Worm (Caenorhabditis elegans): ENCODE measurements around the gene gas-1.
A peak's percentile ranks its signal among the peaks of the same experiment; 100 is the strongest.

gas-1 gene

ce11 chrX:15610527-15611091, 20.4 kb upstream of the gas-1 start (continued):
- TF ChIP-seq egl-44 (GFP tag; IDR thresholded peaks at IDR 0.05), result 0 out of 2 replicates have a peak, but pooled peaks have one; percentile 28

DNA sequence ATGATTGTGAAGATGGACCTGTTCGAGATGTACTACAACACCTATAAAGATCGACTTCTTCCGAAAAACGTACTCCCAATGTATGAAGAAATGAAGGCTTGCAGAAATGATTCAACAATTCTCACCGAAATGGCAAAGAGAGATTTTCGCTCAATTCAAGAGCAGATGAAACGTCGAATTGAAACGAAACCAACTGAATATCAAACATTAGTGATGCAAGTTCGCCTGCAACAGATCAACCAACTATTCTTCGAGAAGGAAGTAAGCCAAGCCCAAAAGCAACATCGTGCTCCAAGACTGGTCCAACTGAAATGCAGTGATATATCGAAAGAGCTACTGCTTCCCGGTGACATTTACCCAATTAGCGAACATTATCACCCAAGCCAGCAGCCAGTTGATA, 19.5 kb upstream of the gas-1 start:
- TF ChIP-seq dpff-1 (tag; optimal IDR thresholded peaks at IDR 0.05), result no peak
- TF ChIP-seq lin-26 (GFP tag; IDR thresholded peaks at IDR 0.05), result no peak
- TF ChIP-seq sdz-38 (tag; optimal IDR thresholded peaks at IDR 0.05), result no peak
- TF ChIP-seq die-1 (tag; optimal IDR thresholded peaks at IDR 0.05), result no peak
- TF ChIP-seq madf-3 (GFP tag; IDR thresholded peaks at IDR 0.05), result 0 out of 2 replicates have a peak, but pooled peaks have one; percentile 1
- no peak for TF ChIP-seq dpl-1 (GFP tag; optimal IDR thresholded peaks at IDR 0.05)
- TF ChIP-seq snpc-1.1 (tag; optimal IDR thresholded peaks at IDR 0.05; ENCODE audit: insufficient read depth), result no peak

DNA sequence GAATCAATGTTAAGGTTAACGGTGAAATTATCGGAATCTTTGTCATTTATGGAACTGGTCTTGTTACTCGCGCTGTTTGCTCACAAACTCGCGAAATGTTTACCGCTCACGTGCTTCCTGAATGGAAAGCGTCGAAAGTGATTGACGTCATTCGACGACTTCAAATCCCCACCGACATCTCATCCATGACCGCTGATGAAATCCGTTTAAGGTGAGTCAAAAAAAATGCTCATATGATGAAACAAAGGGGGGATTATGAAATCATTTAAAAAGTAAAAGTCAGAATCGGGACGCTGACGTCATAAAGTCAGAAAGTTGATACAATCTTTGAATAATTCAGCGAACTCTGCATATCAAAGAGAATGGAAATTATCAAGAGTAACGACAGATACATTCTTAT, 18.4 kb upstream of the gas-1 start:
- no peak for TF ChIP-seq cebp-2 (GFP tag; IDR thresholded peaks at IDR 0.05)
- 0 out of 2 replicates have a peak, but pooled peaks have one; percentile 19 for TF ChIP-seq lir-1 (GFP tag; conservative IDR thresholded peaks at IDR 0.05)
- peak in 1 of 3 experiments; percentile 44 for TF ChIP-seq lin-35 (GFP tag; optimal IDR thresholded peaks at IDR 0.05)
- TF ChIP-seq sdz-38 (tag; optimal IDR thresholded peaks at IDR 0.05), result no peak
- peak; percentile 30 for TF ChIP-seq atf-7 (tag; optimal IDR thresholded peaks at IDR 0.05)
- TF ChIP-seq cebp-1 (GFP tag; IDR thresholded peaks at IDR 0.05), result peak; percentile 35; the same call in 1 of the 2 replicates
- peak; percentile 97 for TF ChIP-seq cebp-1 (tag; optimal IDR thresholded peaks at IDR 0.05)

DNA sequence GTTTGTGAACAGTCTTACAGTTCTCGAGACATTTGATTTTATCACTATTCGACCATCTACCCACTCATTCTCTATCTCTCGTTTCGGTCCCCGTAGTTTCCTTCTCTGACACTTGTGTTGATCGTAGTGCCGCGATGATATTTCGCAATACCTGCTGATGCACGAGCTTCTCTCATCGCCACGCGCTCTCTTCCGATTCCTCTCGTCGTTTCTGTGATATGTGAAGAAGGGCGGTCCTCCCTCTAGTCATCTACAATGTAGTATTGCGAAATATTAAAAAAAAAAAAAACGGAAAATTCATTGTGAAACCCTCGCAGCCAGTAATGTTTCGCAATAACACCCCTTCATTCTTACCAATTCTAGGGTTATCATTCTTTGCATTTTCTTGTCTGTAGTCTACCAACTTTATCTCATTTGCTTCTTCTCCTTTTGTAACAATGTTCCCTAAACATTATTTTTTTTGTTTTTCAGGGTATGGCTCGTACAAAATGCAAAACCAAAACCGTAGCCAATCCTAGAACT, 17.4 kb upstream of the gas-1 start, which contains the start of gene nipi-3:
Gene nipi-3, plus strand, starts transcription at position 472 of the 522 bp plus-strand sequence.
- TF ChIP-seq ztf-28 (GFP tag; IDR thresholded peaks at IDR 0.05), result no peak
- TF ChIP-seq egl-44 (GFP tag; IDR thresholded peaks at IDR 0.05), result peak; percentile 81
- peak; percentile 68 for TF ChIP-seq egrh-3 (GFP tag; IDR thresholded peaks at IDR 0.05)
- peak; percentile 69 for TF ChIP-seq rcor-1 (GFP tag; IDR thresholded peaks at IDR 0.05)
- TF ChIP-seq nhr-90 (tag; optimal IDR thresholded peaks at IDR 0.05), result peak; percentile 88
- TF ChIP-seq Y53G8AR.9 (GFP tag; conservative IDR thresholded peaks at IDR 0.05), result 0 out of 2 replicates have a peak, but pooled peaks have one; percentile 41
- TF ChIP-seq ztf-22 (GFP tag; optimal IDR thresholded peaks at IDR 0.05), result peak; percentile 87
- no peak for TF ChIP-seq ztf-6 (GFP tag; IDR thresholded peaks at IDR 0.05)
- TF ChIP-seq gei-17 (GFP tag; optimal IDR thresholded peaks at IDR 0.05), result peak; percentile 75
- TF ChIP-seq ama-1 (optimal IDR thresholded peaks at IDR 0.05), result no peak
- no peak for TF ChIP-seq ama-1 (GFP tag; optimal IDR thresholded peaks at IDR 0.05)
- 0 out of 2 replicates have a peak, but pooled peaks have one; percentile 66 for TF ChIP-seq madf-3 (GFP tag; IDR thresholded peaks at IDR 0.05)
- TF ChIP-seq Y56A3A.18 (GFP tag; IDR thresholded peaks at IDR 0.05), result peak; percentile 69; the same call in 1 of the 2 replicates
- no peak for TF ChIP-seq repo-1 (tag; optimal IDR thresholded peaks at IDR 0.05)
- 0 out of 2 replicates have a peak, but pooled peaks have one; percentile 35 for TF ChIP-seq hmg-20 (GFP tag; IDR thresholded peaks at IDR 0.05)
- TF ChIP-seq snpc-4 (GFP tag; optimal IDR thresholded peaks at IDR 0.05), result peak; percentile 18
- peak; percentile 13 to 74 (median 66) for TF ChIP-seq snpc-4 (tag; optimal IDR thresholded peaks at IDR 0.05)
- peak; percentile 73 to 91 for TF ChIP-seq let-607 (tag; optimal IDR thresholded peaks at IDR 0.05)
- peak; percentile 53 for TF ChIP-seq lin-54 (GFP tag; optimal IDR thresholded peaks at IDR 0.05)
- TF ChIP-seq sptf-2 (GFP tag; optimal IDR thresholded peaks at IDR 0.05), result no peak
- TF ChIP-seq chd-7 (tag; optimal IDR thresholded peaks at IDR 0.05), result peak; percentile 83
- TF ChIP-seq mcd-1 (GFP tag; IDR thresholded peaks at IDR 0.05), result peak; percentile 79
- TF ChIP-seq B0261.1 (tag; optimal IDR thresholded peaks at IDR 0.05), result no peak
- no peak for TF ChIP-seq snpc-3.4 (tag; optimal IDR thresholded peaks at IDR 0.05)
- TF ChIP-seq zfh-2 (GFP tag; conservative IDR thresholded peaks at IDR 0.05), result peak; percentile 94
- no peak for TF ChIP-seq sdz-38 (tag; optimal IDR thresholded peaks at IDR 0.05)
- TF ChIP-seq pha-4 (tag; optimal IDR thresholded peaks at IDR 0.05), result peak; percentile 92
- TF ChIP-seq cebp-2 (GFP tag; IDR thresholded peaks at IDR 0.05), result no peak
- peak; percentile 77 for TF ChIP-seq hsf-1 (GFP tag; IDR thresholded peaks at IDR 0.05)
- TF ChIP-seq K11D2.4 (GFP tag; IDR thresholded peaks at IDR 0.05), result peak; percentile 95
- TF ChIP-seq ztf-3 (GFP tag; optimal IDR thresholded peaks at IDR 0.05), result peak; percentile 58
- TF ChIP-seq ceh-27 (GFP tag; optimal IDR thresholded peaks at IDR 0.05), result peak; percentile 86
